Worm (Caenorhabditis elegans): ENCODE data around the gene dre-1.

DNA sequence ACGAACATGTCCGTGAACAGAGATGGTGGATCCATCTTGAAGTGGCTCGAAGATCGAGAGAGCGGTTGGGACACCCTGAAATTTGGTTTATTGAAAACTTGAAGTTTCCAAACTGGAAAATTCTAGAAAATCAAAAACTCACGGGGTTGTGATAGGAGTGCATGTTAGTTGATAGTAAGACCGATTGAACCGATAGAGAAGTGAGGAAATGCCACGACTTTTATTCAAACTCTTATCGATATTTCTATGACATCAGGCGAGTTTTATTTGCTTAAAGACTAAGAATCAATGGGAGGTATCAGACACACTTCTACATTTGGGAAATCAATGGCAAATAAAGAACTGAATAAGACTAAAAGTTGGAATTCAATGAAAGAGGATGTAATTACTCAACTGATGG, 57.5 kb downstream of the dre-1 start, which contains the start of gene lec-10:
- TF ChIP-seq elt-3 (tag; optimal IDR thresholded peaks at IDR 0.05) (no peak), nhr-23 (tag; optimal IDR thresholded peaks at IDR 0.05) (no peak), ama-1 (optimal IDR thresholded peaks at IDR 0.05) (no peak), nhr-76 (tag; optimal IDR thresholded peaks at IDR 0.05) (no peak), mdl-1 (tag; optimal IDR thresholded peaks at IDR 0.05) (no peak), nhr-77 (tag; optimal IDR thresholded peaks at IDR 0.05) (no peak)
